Worm (Caenorhabditis elegans) whole organism, late embryonic: ENCODE data around the gene ttbk-5.

ENCODE experiments used
- C38D4.7 ChIP-seq: fragments of 200-800 bp; sonication (Bioruptor generic); optimal IDR thresholded peaks from 2 replicates; lab custom pipeline; 2018; ENCODE audit warnings: mild to moderate bottlenecking, missing genetic modification characterization, moderate library complexity, missing compliant biosample characterization
- ceh-19 ChIP-seq: fragments of 200-800 bp; sonication (Bioruptor generic); optimal IDR thresholded peaks from 2 replicates; lab custom pipeline; 2018; ENCODE audit warnings: mild to moderate bottlenecking, missing genetic modification characterization, missing compliant biosample characterization
- ceh-24 ChIP-seq: sonication (generic microtip); optimal IDR thresholded peaks from 2 replicates; lab custom pipeline; 2016; ENCODE audit warnings: mild to moderate bottlenecking, missing genetic modification characterization, missing compliant biosample characterization
- ceh-31 ChIP-seq: sonication (generic microtip); optimal IDR thresholded peaks from 2 replicates; lab custom pipeline; 2016; ENCODE audit warnings: missing genetic modification characterization, missing compliant biosample characterization
- ceh-9 ChIP-seq: sonication (generic microtip); optimal IDR thresholded peaks from 2 replicates; lab custom pipeline; 2016; ENCODE audit warnings: mild to moderate bottlenecking, missing genetic modification characterization, inconsistent platforms, missing compliant biosample characterization
- che-1 ChIP-seq: sonication (generic microtip); optimal IDR thresholded peaks from 2 replicates; lab custom pipeline; 2016; ENCODE audit warnings: mild to moderate bottlenecking, missing genetic modification characterization, missing compliant biosample characterization
- ets-4 ChIP-seq: sonication (generic microtip); optimal IDR thresholded peaks from 2 replicates; lab custom pipeline; 2016; ENCODE audit warnings: missing genetic modification characterization, missing compliant biosample characterization
- mec-3 ChIP-seq: sonication (generic microtip); optimal IDR thresholded peaks from 2 replicates; lab custom pipeline; 2016; ENCODE audit warnings: borderline replicate concordance, missing genetic modification characterization, missing compliant biosample characterization
- nhr-11 ChIP-seq: fragments of 150-350 bp; optimal IDR thresholded peaks from 2 replicates; lab custom pipeline; 2014; ENCODE audit warnings: missing biosample characterization, missing genetic modification characterization
- pat-9 ChIP-seq: fragments of 200-800 bp; sonication (Bioruptor generic); optimal IDR thresholded peaks from 2 replicates; lab custom pipeline; 2018; ENCODE audit warnings: mild to moderate bottlenecking, missing genetic modification characterization, moderate library complexity, missing compliant biosample characterization
- pros-1 ChIP-seq: fragments of 150-350 bp; optimal IDR thresholded peaks from 2 replicates; lab custom pipeline; 2014; ENCODE audit warnings: missing biosample characterization, missing genetic modification reagents, missing genetic modification characterization

ce11 chrIV:10128906-10129386, 38.5 kb downstream of the ttbk-5 start, which contains the start of the genes gtbp-1 and K08F4.3:
- no peak for TF ChIP-seq che-1 (tag; lab: Kevin White, UChicago)
- TF ChIP-seq nhr-11 (tag; lab: Kevin White, UChicago) = no peak
- TF ChIP-seq pros-1 (tag; lab: Kevin White, UChicago) = no peak
- peak; percentile 63 for TF ChIP-seq ceh-31 (tag; lab: Kevin White, UChicago)
- no peak for TF ChIP-seq mec-3 (tag; lab: Kevin White, UChicago)
- TF ChIP-seq ceh-19 (GFP tag; lab: Kevin White, UChicago) = no peak
- TF ChIP-seq ets-4 (tag; lab: Kevin White, UChicago) = no peak
- TF ChIP-seq pat-9 (tag; lab: Kevin White, UChicago) = no peak
- TF ChIP-seq ceh-24 (tag; lab: Kevin White, UChicago) = no peak
- no peak for TF ChIP-seq ceh-9 (tag; lab: Kevin White, UChicago)
- TF ChIP-seq C38D4.7 (GFP tag; lab: Kevin White, UChicago) = no peak
